Worm (Caenorhabditis elegans) whole organism, L4/young adult: ENCODE results near the gene F45G2.9.

Source experiments
- W03F9.2 ChIP-seq: fragments of 150-350 bp; optimal IDR thresholded peaks from 2 replicates; lab custom pipeline; 2014; ENCODE audit warnings: missing biosample characterization, missing genetic modification characterization
- dao-5 ChIP-seq: sonication (generic microtip); optimal IDR thresholded peaks from 2 replicates; lab custom pipeline; 2016; ENCODE audit warnings: missing genotype, missing genetic modification characterization, moderate library complexity, missing compliant biosample characterization
- him-1 ChIP-seq: sonication (generic microtip); optimal IDR thresholded peaks from 2 replicates; lab custom pipeline; 2016; ENCODE audit warnings: missing genotype, missing genetic modification reagents, missing genetic modification characterization, missing compliant biosample characterization

Gene F45G2.9

DNA sequence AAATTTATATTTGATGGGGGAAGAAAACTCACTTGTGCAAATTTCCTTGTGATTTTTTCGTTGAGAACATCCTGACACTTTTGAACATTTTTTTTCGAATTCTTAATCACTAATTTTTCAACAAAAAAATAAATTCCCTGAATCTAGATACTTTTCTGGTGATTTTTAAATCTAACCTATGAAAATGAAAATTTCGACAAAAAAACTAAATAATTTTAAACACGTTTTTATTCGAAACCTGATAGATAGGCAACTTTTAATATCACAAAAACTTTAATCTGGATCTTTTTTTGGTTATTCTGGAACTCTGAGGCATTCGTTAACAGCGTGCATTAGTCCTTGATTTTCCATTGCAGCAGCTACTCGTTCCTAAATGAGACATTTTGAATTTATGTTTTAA lies at the start of gene F45G2.9:
F45G2.9 (minus strand) TSS at position 101 of the 400 bp plus-strand sequence.
- TF ChIP-seq him-1 (tag; lab: Kevin White, UChicago), result no peak
- no peak for TF ChIP-seq W03F9.2 (tag; lab: Kevin White, UChicago)
- no peak for TF ChIP-seq dao-5 (tag; lab: Kevin White, UChicago)

DNA sequence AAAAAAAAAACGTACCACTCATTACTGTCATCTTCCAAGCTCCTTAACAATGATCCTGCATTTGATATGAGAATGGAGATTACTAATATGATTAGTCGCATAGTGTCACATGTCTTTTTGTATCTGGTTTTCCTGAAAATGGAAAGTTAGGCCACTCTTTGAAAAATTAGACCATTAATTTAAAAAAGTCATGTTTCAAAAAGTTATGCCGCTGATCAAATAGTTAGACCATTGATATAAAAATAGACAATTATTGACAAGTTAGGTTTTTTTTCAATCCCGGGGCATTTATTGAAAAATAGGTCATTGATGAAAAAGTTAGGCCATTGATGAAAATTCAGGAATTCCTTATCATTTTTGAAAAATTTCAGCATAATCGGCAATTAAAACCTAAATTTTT lies 47.3 kb upstream of the F45G2.9 start, which contains the start of gene acc-4:
acc-4 (minus strand) TSS at position 101 of the 400 bp plus-strand sequence.
- TF ChIP-seq W03F9.2 (tag; lab: Kevin White, UChicago), result no peak
- TF ChIP-seq dao-5 (tag; lab: Kevin White, UChicago), result no peak
- TF ChIP-seq him-1 (tag; lab: Kevin White, UChicago), result no peak

DNA sequence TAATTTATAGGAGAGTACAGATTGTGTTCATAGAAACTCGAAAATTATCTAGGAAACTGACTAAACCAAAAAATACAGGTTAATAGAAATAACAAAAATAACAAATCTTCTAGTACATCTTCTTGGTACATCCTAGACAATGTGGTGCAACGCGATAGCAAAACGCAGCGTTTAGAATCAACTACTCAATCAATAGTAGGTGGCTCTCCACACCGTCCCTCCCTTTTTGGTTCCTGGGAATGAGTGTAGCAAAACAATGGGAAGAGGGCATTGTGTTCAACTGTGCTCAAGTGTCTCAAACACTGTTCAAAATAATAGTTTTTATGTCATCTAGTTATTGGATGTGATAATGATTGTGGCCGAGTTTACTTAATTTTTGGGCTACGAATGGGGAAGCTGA lies 39.9 kb upstream of the F45G2.9 start, which contains the start of gene T27E9.6:
T27E9.6 (minus strand) TSS at position 101 of the 400 bp plus-strand sequence.
- no peak for TF ChIP-seq W03F9.2 (tag; lab: Kevin White, UChicago)
- TF ChIP-seq him-1 (tag; lab: Kevin White, UChicago), result no peak
- no peak for TF ChIP-seq dao-5 (tag; lab: Kevin White, UChicago)

DNA sequence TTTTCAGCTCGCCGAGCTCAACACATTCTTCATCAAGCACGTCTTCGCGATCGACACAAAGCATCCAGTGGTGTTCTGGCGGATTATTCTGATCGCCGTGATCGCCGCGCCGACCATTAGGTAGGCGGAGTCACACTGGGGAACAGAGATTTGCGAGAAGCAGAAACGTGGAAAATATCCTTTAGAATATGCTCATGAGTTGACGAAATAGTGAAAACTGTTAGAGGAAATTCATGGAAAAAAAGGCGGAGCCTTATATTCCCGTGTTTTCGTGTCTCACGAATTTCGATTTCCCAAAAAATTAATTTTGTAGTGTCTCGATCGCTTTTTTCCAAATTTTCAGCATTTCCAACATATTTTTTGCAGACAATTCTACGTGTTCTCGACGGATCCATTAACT lies 37.7 kb upstream of the F45G2.9 start:
- TF ChIP-seq him-1 (tag; lab: Kevin White, UChicago) (no peak), dao-5 (tag; lab: Kevin White, UChicago) (no peak), W03F9.2 (tag; lab: Kevin White, UChicago) (no peak)

DNA sequence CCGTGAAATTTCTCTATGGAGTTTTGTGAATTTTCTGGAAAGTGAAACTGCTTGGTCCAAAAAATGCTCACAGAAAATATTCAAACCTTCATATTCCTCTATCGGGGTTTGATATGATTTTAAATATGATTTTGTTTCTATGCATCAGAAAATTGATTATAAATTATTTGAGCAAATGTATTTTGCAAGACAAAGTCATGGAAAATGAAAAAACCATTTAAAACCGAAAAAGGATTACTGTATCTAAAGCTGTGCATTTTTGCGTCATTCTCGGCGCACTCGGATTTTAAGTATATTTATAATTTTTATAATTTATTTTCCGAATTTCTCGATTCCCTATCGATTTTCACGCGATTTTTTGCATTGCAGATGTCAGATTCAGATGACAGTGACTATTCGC lies 34.8 kb upstream of the F45G2.9 start, which contains the start of gene pssy-2:
pssy-2 (plus strand) TSS at position 301 of the 400 bp plus-strand sequence.
- TF ChIP-seq him-1 (tag; lab: Kevin White, UChicago), result no peak
- no peak for TF ChIP-seq dao-5 (tag; lab: Kevin White, UChicago)
- TF ChIP-seq W03F9.2 (tag; lab: Kevin White, UChicago), result no peak

DNA sequence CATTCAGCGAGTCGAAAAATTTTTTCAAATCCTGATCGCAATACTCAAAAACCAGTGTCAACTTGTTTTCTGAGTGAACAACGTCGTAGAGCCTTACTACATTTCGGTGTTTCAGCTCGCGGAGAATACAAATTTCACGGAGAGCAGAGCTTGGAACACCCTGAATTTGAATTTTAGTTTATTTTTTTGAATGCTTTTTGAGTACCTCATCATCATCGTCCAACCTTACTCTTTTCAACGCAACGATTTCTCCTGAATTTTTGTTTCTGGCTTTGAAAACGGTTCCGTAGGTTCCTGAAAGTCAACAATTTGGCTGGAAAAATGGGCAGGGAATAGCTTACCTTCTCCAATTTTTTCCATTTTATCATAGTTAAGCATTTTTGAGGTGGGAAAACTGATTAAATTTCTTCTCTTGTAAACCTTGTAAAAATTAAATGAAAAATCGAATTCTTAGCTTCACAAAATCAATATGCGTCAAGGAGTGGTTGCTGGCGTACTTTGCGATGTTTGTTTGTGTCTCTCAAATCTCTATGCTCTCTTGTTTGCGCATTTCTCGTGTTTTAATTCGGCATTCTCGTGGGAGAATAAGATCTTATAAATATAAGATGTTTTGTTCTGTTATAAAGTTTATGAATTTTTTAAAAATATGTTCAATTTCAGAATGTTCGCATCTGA lies 29.3 kb upstream of the F45G2.9 start, which contains the start of gene cdk-5:
cdk-5 (minus strand) TSS at position 425 of the 675 bp plus-strand sequence.
- TF ChIP-seq him-1 (tag; lab: Kevin White, UChicago) (peak; percentile 6), W03F9.2 (tag; lab: Kevin White, UChicago) (peak; percentile 87), dao-5 (tag; lab: Kevin White, UChicago) (no peak)

DNA sequence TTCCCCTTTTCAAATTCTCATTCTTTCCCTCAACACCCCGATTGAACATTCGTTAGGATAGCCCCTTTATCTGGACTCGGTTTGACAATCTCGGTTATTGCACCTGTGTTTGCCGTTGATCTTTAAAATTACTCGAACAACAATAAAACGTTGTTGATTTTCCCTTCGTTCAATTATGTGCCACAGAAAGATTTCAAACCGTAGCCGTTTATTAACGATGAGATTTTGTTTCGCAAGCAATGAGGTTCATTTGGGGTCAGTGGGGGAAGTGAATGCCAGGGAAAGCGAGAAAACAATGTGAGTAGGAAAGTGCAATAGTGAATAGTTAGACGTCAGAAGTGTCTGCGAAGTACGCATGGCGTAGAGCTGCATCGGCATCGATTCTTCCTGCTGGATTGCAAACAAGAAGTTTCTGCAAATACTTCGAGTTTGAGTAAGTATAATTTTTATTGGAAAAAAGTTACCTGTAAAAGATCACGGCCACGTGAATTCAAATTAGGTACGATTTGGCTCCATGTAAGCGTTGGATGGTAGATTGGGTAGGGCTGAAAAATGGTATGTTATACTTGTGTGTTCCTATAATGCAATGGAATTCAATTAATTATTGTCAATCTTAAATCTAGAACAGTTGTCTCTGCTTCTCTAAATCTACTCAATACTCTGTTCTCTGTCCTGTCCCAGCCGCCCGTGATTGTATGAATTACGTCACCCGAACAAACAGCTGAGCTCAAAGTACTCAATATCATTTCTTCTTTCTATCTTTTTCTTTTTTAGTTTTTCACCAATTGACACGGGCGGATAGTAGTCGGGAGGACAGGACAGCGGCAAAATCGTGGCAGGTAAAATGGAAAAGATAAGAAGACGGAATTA lies 28.0 kb upstream of the F45G2.9 start, which contains the start of gene kel-3:
kel-3 (plus strand) TSS at position 328 of the 870 bp plus-strand sequence.
- peak; percentile 75 for TF ChIP-seq dao-5 (tag; lab: Kevin White, UChicago)
- peak; percentile 41 for TF ChIP-seq him-1 (tag; lab: Kevin White, UChicago)
- peak; percentile 40 for TF ChIP-seq W03F9.2 (tag; lab: Kevin White, UChicago)

DNA sequence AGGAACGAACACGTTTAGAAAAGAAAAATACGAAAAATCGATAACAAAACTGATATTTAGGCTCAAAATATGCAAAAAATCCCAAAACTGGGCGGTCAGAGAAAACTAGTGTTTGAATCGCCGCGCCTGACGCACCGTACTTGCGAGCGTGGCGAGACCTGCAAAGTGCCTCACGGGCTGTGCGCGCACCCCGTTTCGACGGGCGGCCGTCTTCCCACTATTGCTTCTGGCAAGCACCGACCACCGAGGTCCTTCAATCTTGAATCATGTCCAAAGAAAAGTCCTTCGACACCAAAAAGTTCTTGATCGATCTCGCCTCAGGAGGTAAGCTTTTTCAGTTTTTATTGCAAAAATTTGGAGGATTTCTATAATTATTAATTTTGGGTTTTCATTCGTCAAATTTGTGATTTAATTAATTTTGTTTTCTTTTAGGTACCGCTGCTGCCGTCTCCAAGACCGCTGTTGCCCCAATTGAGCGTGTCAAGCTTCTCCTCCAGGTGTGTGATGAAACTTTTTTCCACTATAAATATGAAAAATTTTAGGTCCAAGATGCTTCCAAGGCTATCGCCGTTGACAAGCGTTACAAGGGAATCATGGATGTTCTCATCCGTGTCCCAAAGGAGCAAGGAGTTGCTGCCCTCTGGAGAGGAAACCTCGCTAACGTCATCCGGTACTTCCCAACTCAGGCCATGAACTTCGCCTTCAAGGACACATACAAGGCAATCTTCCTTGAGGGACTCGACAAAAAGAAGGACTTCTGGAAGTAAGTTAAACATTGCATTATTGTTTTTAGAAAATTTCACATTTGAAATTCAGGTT lies 26.4 kb upstream of the F45G2.9 start, which contains the start of gene ant-1.1:
ant-1.1 (plus strand) TSS at position 199 of the 819 bp plus-strand sequence.
- TF ChIP-seq W03F9.2 (tag; lab: Kevin White, UChicago) (peak; percentile 88), dao-5 (tag; lab: Kevin White, UChicago) (no peak), him-1 (tag; lab: Kevin White, UChicago) (peak; percentile 38)

DNA sequence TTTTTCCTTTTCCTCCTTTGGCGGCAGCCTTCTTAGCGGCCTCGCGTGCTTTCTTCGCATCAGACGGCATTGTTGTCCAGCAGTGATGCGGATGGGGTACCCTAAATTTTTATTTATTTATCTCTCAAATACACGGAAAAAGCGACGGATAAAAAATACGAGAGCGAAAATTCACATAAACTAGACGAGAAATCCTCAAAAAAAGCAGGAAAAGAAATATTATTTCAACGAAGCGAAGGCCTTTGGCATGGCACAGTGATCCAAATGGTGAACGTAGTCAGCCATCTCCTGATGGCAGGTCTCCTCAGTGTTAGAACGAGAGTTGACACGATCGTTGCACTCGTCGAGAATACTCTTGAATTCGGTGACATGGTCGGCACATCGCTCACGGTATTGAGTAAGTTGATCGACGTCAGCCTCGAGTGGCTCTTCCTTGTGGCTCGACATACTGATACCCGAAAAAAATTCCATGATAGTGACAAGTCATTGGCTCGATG lies 25.4 kb upstream of the F45G2.9 start, which contains the start of the genes abcf-2 and T27E9.2:
abcf-2 (minus strand) TSS at position 101 of the 497 bp plus-strand sequence.
T27E9.2 (minus strand) TSS at position 447 of the 497 bp plus-strand sequence.
- TF ChIP-seq him-1 (tag; lab: Kevin White, UChicago) (no peak), W03F9.2 (tag; lab: Kevin White, UChicago) (no peak), dao-5 (tag; lab: Kevin White, UChicago) (no peak)

DNA sequence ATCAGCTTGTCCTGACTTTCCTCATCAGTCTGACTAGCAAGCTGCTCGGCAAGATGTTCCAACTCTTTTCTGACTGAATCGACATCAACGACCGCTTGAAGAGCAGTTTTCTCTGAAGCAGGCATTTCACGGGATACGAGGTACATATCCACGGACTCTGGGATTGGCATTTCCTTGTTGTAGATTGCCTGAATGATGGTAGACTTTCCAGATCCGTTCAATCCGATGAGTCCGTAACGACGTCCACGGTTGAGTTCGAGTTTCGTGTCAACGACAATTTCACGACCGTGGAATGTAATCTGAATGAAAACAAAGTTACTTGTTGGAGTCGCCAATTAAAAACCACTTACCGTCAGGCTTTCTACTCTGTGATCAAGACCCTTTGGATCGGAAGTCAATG lies 24.8 kb upstream of the F45G2.9 start:
- TF ChIP-seq W03F9.2 (tag; lab: Kevin White, UChicago) (no peak), him-1 (tag; lab: Kevin White, UChicago) (no peak), dao-5 (tag; lab: Kevin White, UChicago) (no peak)

DNA sequence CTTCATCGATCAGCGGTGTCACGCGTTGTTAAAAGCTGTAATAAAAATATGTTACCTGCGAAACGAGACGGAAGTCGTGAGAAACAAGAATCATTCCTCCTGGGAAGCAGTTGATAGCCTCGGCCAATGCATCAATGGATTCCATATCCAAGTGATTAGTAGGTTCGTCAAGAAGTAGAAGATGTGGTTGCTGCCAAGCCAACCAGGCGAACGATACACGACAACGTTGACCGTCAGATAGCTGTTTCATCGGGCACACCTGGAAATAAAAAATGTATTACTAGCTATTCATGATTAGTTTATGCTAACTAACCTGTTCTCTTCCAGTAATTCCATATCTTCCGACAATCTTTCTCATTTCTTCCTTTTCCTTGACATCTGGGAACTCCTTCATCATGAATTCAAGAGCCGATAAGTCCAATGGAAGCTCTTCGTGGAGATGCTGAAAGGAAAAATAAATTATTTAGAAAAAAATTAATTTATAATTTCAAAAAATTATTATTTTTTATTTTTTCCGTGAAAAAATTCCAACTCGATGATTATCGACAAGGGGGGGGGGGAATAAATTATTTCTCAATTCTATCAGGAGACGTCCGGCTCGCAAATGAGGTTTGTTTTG lies 22.3 kb upstream of the F45G2.9 start, which contains the start of gene tag-164:
tag-164 (plus strand) TSS at position 569 of the 619 bp plus-strand sequence.
- TF ChIP-seq W03F9.2 (tag; lab: Kevin White, UChicago) (no peak), dao-5 (tag; lab: Kevin White, UChicago) (no peak), him-1 (tag; lab: Kevin White, UChicago) (no peak)
